Fruit fly (Drosophila melanogaster) whole organism, embryonic: ENCODE data around the gene Ufsp2.

Experiments
- B-H2 ChIP-seq: fragments of 200-800 bp; sonication (Bioruptor generic); optimal IDR thresholded peaks from 2 replicates; lab custom pipeline; 2018; ENCODE audit warnings: missing biosample characterization, mild to moderate bottlenecking, missing genetic modification characterization
- Bgb ChIP-seq: fragments of 200-800 bp; sonication (Bioruptor generic); IDR thresholded peaks from 2 replicates; pipeline ENCODE4 v1.3.6; 2022; ENCODE audit warnings: missing biosample characterization, missing genetic modification characterization; ENCODE audit not compliant: partially characterized antibody
- Bteb2 ChIP-seq: fragments of 200-800 bp; sonication (Bioruptor generic); optimal IDR thresholded peaks from 2 replicates; lab custom pipeline; 2016; ENCODE audit warnings: missing biosample characterization, missing genetic modification characterization
- C15 ChIP-seq: fragments of 200-800 bp; sonication (Bioruptor generic); IDR thresholded peaks from 3 replicates; pipeline ENCODE4 v1.3.6; 2022; ENCODE audit warnings: missing biosample characterization, missing genetic modification characterization
- CG12942 ChIP-seq: fragments of 200-800 bp; sonication (Bioruptor generic); optimal IDR thresholded peaks from 3 replicates; lab custom pipeline; 2016; ENCODE audit warnings: missing biosample characterization, missing genetic modification characterization
- CG13894 ChIP-seq: fragments of 200-800 bp; sonication (Bioruptor generic); optimal IDR thresholded peaks from 3 replicates; lab custom pipeline; 2018; ENCODE audit warnings: missing biosample characterization, mild to moderate bottlenecking, missing genetic modification characterization, moderate library complexity
- CG17568 ChIP-seq: fragments of 200-800 bp; sonication (Bioruptor generic); optimal IDR thresholded peaks from 2 replicates; lab custom pipeline; 2018; ENCODE audit warnings: missing biosample characterization, mild to moderate bottlenecking, missing genetic modification characterization, moderate library complexity
- CG2116 ChIP-seq: fragments of 200-800 bp; sonication (Bioruptor generic); optimal IDR thresholded peaks from 3 replicates; lab custom pipeline; 2018; ENCODE audit warnings: missing biosample characterization, mild to moderate bottlenecking, missing genetic modification characterization
- CG7928 ChIP-seq: fragments of 200-800 bp; sonication (Bioruptor generic); optimal IDR thresholded peaks from 2 replicates; lab custom pipeline; 2017; ENCODE audit warnings: missing biosample characterization, mild to moderate bottlenecking, missing genetic modification characterization
- CG7987 ChIP-seq: fragments of 200-800 bp; sonication (Bioruptor generic); optimal IDR thresholded peaks from 2 replicates; lab custom pipeline; 2018; ENCODE audit warnings: missing biosample characterization, mild to moderate bottlenecking, missing genetic modification characterization, moderate library complexity
- CG8478 ChIP-seq: fragments of >200 bp; optimal IDR thresholded peaks from 2 replicates; lab custom pipeline; 2018
- CG9727 ChIP-seq: fragments of 200-800 bp; sonication (Bioruptor generic); optimal IDR thresholded peaks from 3 replicates; lab custom pipeline; 2017; ENCODE audit warnings: missing biosample characterization, mild to moderate bottlenecking, missing genetic modification characterization
- CG9932 ChIP-seq: fragments of 200-800 bp; sonication (Bioruptor generic); IDR thresholded peaks from 2 replicates; pipeline ENCODE4 v1.3.6; 2022; ENCODE audit warnings: missing biosample characterization, missing genetic modification characterization
- CHES-1-like ChIP-seq: fragments of 200-800 bp; sonication (Bioruptor generic); optimal IDR thresholded peaks from 2 replicates; lab custom pipeline; 2016; ENCODE audit warnings: missing biosample characterization, missing genetic modification characterization
- Dip2 ChIP-seq: fragments of 200-800 bp; sonication (Bioruptor generic); IDR thresholded peaks from 2 replicates; pipeline ENCODE4 v1.3.6; 2022; ENCODE audit warnings: missing biosample characterization, missing genetic modification characterization
- Dip3 ChIP-seq: fragments of 200-800 bp; sonication (Bioruptor generic); optimal IDR thresholded peaks from 3 replicates; lab custom pipeline; 2016; ENCODE audit warnings: missing biosample characterization, missing genetic modification characterization
- Drgx ChIP-seq: fragments of 200-800 bp; sonication (Bioruptor generic); IDR thresholded peaks from 2 replicates; pipeline ENCODE4 v1.3.6; 2022; ENCODE audit warnings: missing biosample characterization, missing genetic modification characterization
- E2f1 ChIP-seq: fragments of 200-800 bp; sonication (Bioruptor generic); IDR thresholded peaks from 2 replicates; pipeline ENCODE4 v1.3.6; 2022; ENCODE audit warnings: missing biosample characterization, missing genetic modification characterization
- Fer2 ChIP-seq: fragments of 200-800 bp; sonication (Bioruptor generic); optimal IDR thresholded peaks from 2 replicates; lab custom pipeline; 2018; ENCODE audit warnings: missing biosample characterization, mild to moderate bottlenecking, missing genetic modification characterization, moderate library complexity
- GATAe ChIP-seq: fragments of 200-800 bp; sonication (Bioruptor generic); conservative IDR thresholded peaks from 2 replicates; pipeline ENCODE4 v1.3.6; 2022; ENCODE audit warnings: missing biosample characterization, missing genetic modification characterization
- H2.0 ChIP-seq: fragments of 200-800 bp; sonication (Bioruptor generic); IDR thresholded peaks from 2 replicates; pipeline ENCODE4 v1.3.6; 2022; ENCODE audit warnings: missing biosample characterization, missing genetic modification characterization
- HLH3B ChIP-seq: fragments of 200-800 bp; sonication (Bioruptor generic); IDR thresholded peaks from 2 replicates; pipeline ENCODE4 v1.3.6; 2022; ENCODE audit warnings: missing biosample characterization, missing genetic modification characterization
- Hmr ChIP-seq: fragments of 200-800 bp; sonication (Bioruptor generic); optimal IDR thresholded peaks from 3 replicates; lab custom pipeline; 2017; ENCODE audit warnings: mild to moderate bottlenecking, missing biosample characterization, missing genetic modification reagents, missing genetic modification characterization
- MESR4 ChIP-seq: fragments of 200-800 bp; sonication (Bioruptor generic); optimal IDR thresholded peaks from 2 replicates; lab custom pipeline; 2018; ENCODE audit warnings: missing biosample characterization, mild to moderate bottlenecking, missing genetic modification characterization, moderate library complexity
- Meics ChIP-seq: fragments of 200-800 bp; sonication (Bioruptor generic); optimal IDR thresholded peaks from 2 replicates; lab custom pipeline; 2017; ENCODE audit warnings: missing biosample characterization, mild to moderate bottlenecking, missing genetic modification characterization
- NK7.1 ChIP-seq: fragments of 200-800 bp; sonication (Bioruptor generic); optimal IDR thresholded peaks from 3 replicates; lab custom pipeline; 2016; ENCODE audit warnings: missing biosample characterization, missing genetic modification characterization
- Oli ChIP-seq: fragments of 200-800 bp; sonication (Bioruptor generic); optimal IDR thresholded peaks from 2 replicates; lab custom pipeline; 2018; ENCODE audit warnings: missing biosample characterization, mild to moderate bottlenecking, missing genetic modification characterization, moderate library complexity
- Spps ChIP-seq: fragments of 200-800 bp; sonication (Bioruptor generic); optimal IDR thresholded peaks from 2 replicates; lab custom pipeline; 2018; ENCODE audit warnings: missing biosample characterization, mild to moderate bottlenecking, missing genetic modification characterization
- Sry-β ChIP-seq: fragments of 200-800 bp; sonication (Bioruptor generic); optimal IDR thresholded peaks from 2 replicates; lab custom pipeline; 2018; ENCODE audit warnings: missing biosample characterization, mild to moderate bottlenecking, missing genetic modification characterization, moderate library complexity
- ase ChIP-seq: fragments of 200-800 bp; sonication (Bioruptor generic); IDR thresholded peaks from 3 replicates; pipeline ENCODE4 v1.3.6; 2022; ENCODE audit warnings: missing biosample characterization, missing genetic modification characterization
- az2 ChIP-seq: fragments of 200-800 bp; sonication (Bioruptor generic); optimal IDR thresholded peaks from 3 replicates; lab custom pipeline; 2016; ENCODE audit warnings: missing biosample characterization, missing genetic modification characterization
- btn ChIP-seq: fragments of 200-800 bp; sonication (Bioruptor generic); optimal IDR thresholded peaks from 2 replicates; lab custom pipeline; 2016; ENCODE audit warnings: missing biosample characterization, missing genetic modification characterization
- crp ChIP-seq, 2 experiments: fragments of 200-800 bp; sonication (Bioruptor generic); optimal IDR thresholded peaks; 2 replicates in 1 of 2; 3 replicates in 1 of 2; lab custom pipeline; 2017; ENCODE audit warnings: missing biosample characterization in 2 of 2, missing genetic modification characterization in 2 of 2, mild to moderate bottlenecking in 1 of 2, moderate library complexity in 1 of 2
- dysf ChIP-seq: fragments of 200-800 bp; sonication (Bioruptor generic); IDR thresholded peaks from 3 replicates; pipeline ENCODE4 v1.3.6; 2022; ENCODE audit warnings: missing biosample characterization, missing genetic modification characterization
- ems ChIP-seq: fragments of 200-800 bp; sonication (Bioruptor generic); optimal IDR thresholded peaks from 3 replicates; lab custom pipeline; 2016; ENCODE audit warnings: missing biosample characterization, missing genetic modification characterization
- exex ChIP-seq: fragments of 200-800 bp; sonication (Bioruptor generic); optimal IDR thresholded peaks from 4 replicates; lab custom pipeline; 2018; ENCODE audit warnings: missing biosample characterization, mild to moderate bottlenecking, missing genetic modification characterization, moderate library complexity
- fru ChIP-seq: fragments of >200 bp; optimal IDR thresholded peaks from 2 replicates; lab custom pipeline; 2017
- gcm ChIP-seq: fragments of 200-800 bp; sonication (Bioruptor generic); optimal IDR thresholded peaks from 2 replicates; lab custom pipeline; 2019; ENCODE audit warnings: missing biosample characterization, mild to moderate bottlenecking, missing genetic modification characterization, moderate library complexity
- grau ChIP-seq: fragments of 200-800 bp; optimal IDR thresholded peaks from 3 replicates; lab custom pipeline; 2019; ENCODE audit warnings: missing biosample characterization, mild to moderate bottlenecking, missing genetic modification characterization, moderate library complexity
- ind ChIP-seq: fragments of 200-800 bp; sonication (Bioruptor generic); optimal IDR thresholded peaks from 3 replicates; lab custom pipeline; 2016; ENCODE audit warnings: missing biosample characterization, missing genetic modification characterization
- inv ChIP-seq: fragments of 200-800 bp; sonication (Bioruptor generic); IDR thresholded peaks from 2 replicates; pipeline ENCODE4 v1.3.6; 2022; ENCODE audit warnings: missing biosample characterization, missing genetic modification characterization; ENCODE audit not compliant: partially characterized antibody
- kah ChIP-seq: fragments of 200-800 bp; sonication (Bioruptor generic); optimal IDR thresholded peaks from 2 replicates; lab custom pipeline; 2018; ENCODE audit warnings: missing biosample characterization, mild to moderate bottlenecking, missing genetic modification characterization
- nerfin-2 ChIP-seq: fragments of 200-800 bp; sonication (Bioruptor generic); IDR thresholded peaks from 2 replicates; pipeline ENCODE4 v1.3.6; 2022; ENCODE audit warnings: missing biosample characterization, missing genetic modification characterization; ENCODE audit not compliant: partially characterized antibody
- ro ChIP-seq: fragments of 200-800 bp; sonication (Bioruptor generic); IDR thresholded peaks from 2 replicates; pipeline ENCODE4 v1.3.6; 2022; ENCODE audit warnings: missing biosample characterization, missing genetic modification characterization
- salm ChIP-seq: fragments of 200-800 bp; sonication (Bioruptor generic); optimal IDR thresholded peaks from 2 replicates; lab custom pipeline; 2018; ENCODE audit warnings: missing biosample characterization, mild to moderate bottlenecking, missing genetic modification characterization
- sim ChIP-seq: fragments of 200-800 bp; sonication (Bioruptor generic); IDR thresholded peaks from 2 replicates; pipeline ENCODE4 v1.3.6; 2022; ENCODE audit warnings: missing biosample characterization, missing genetic modification characterization
- tap ChIP-seq: fragments of 200-800 bp; optimal IDR thresholded peaks from 3 replicates; lab custom pipeline; 2019; ENCODE audit warnings: missing biosample characterization, mild to moderate bottlenecking, missing genetic modification characterization, moderate library complexity
- ttk ChIP-seq: fragments of 200-800 bp; sonication (Bioruptor generic); IDR thresholded peaks from 2 replicates; pipeline ENCODE4 v2.1.2; 2022; ENCODE audit warnings: missing biosample characterization, missing genetic modification characterization
- wek ChIP-seq: fragments of 200-800 bp; sonication (Bioruptor generic); optimal IDR thresholded peaks from 3 replicates; lab custom pipeline; 2018; ENCODE audit warnings: missing biosample characterization, mild to moderate bottlenecking, missing genetic modification characterization, moderate library complexity
- yki ChIP-seq: fragments of >200 bp; optimal IDR thresholded peaks from 3 replicates; lab custom pipeline; 2018
- zen ChIP-seq: fragments of 200-800 bp; sonication (Bioruptor generic); optimal IDR thresholded peaks from 3 replicates; lab custom pipeline; 2018; ENCODE audit warnings: missing biosample characterization, mild to moderate bottlenecking, missing genetic modification characterization, moderate library complexity

Gene Ufsp2

DNA sequence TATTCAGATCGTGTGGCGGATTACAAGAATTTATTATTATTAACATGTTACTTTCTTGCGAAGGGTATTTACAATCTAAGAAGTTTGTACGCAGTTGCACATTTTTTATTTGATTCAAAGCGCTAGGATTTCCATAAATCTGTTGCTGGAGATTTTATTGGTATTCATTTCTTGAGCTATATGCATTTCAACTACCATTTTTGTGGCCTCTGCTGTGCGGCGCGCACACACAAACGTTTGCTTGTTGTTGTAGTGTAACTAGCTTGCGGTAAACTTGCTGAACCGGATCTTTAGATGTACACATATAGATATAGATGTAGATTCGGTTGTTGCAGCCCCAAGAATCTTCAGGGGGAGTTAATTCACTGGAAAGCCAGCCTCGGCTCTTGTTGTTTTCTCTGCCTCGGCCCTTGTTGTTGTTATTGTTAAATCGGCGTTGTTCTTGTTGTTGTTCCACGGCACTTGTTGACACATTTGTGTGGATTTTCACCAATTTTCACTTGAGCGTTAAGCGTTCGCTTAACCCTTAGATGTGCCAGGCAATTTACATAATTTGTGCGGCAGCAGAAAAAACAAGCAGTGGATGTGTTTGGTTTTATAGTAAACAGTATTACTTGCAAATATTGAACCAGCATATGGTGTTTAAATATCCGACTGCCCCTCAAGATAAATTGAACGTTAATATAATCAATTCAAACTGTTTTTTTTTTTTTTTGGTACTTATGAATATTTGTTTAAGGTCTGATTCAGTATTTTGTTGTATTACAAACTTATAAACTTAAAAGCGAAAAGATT lies 14.6 kb downstream of the Ufsp2 start (continued):
- TF ChIP-seq Dip3 (GFP tag; lab: Kevin White, UChicago) (no peak), Bteb2 (GFP tag; lab: Kevin White, UChicago) (no peak), Hmr (peak; percentile 49), inv (no peak), wek (GFP tag; lab: Kevin White, UChicago) (peak; percentile 3), GATAe (GFP tag; lab: Robert Waterston, UW) (no peak), exex (tag; lab: Kevin White, UChicago) (peak; percentile 19), Bgb (GFP tag; lab: Robert Waterston, UW) (no peak), ase (no peak), CG12942 (GFP tag; lab: Kevin White, UChicago) (no peak), Spps (tag; lab: Kevin White, UChicago) (no peak), CHES-1-like (GFP tag; lab: Kevin White, UChicago) (no peak), Oli (tag; lab: Kevin White, UChicago) (no peak), yki (lab: Kevin White, UChicago) (no peak), zen (tag; lab: Kevin White, UChicago) (no peak), az2 (GFP tag; lab: Kevin White, UChicago) (no peak), ems (GFP tag; lab: Kevin White, UChicago) (no peak), Drgx (GFP tag; lab: Robert Waterston, UW) (no peak; the same call in 1 of the 2 replicates), CG7928 (GFP tag; lab: Kevin White, UChicago) (no peak), Meics (GFP tag; lab: Kevin White, UChicago) (peak; percentile 19), salm (tag; lab: Kevin White, UChicago) (no peak), HLH3B (GFP tag; lab: Robert Waterston, UW) (no peak), nerfin-2 (no peak), Dip2 (GFP tag; lab: Robert Waterston, UW) (no peak), ro (no peak), Fer2 (tag; lab: Kevin White, UChicago) (no peak), kah (GFP tag; lab: Kevin White, UChicago) (no peak), C15 (GFP tag; lab: Robert Waterston, UW) (0 out of 3 replicates have a peak, but pooled peaks have one; percentile 29), sim (GFP tag; lab: Robert Waterston, UW) (no peak), CG9727 (GFP tag; lab: Kevin White, UChicago) (no peak), CG13894 (tag; lab: Kevin White, UChicago) (no peak), MESR4 (GFP tag; lab: Kevin White, UChicago) (no peak), B-H2 (GFP tag; lab: Kevin White, UChicago) (no peak), H2.0 (GFP tag; lab: Robert Waterston, UW) (0 out of 2 replicates have a peak, but pooled peaks have one; percentile 3), dysf (GFP tag; lab: Robert Waterston, UW) (peak; percentile 22; the same call in 1 of the 3 replicates), CG2116 (GFP tag; lab: Kevin White, UChicago) (no peak), CG9932 (GFP tag; lab: Robert Waterston, UW) (no peak), ind (GFP tag; lab: Kevin White, UChicago) (no peak), grau (peak; percentile 66), ttk (GFP tag; lab: Robert Waterston, UW) (no peak), NK7.1 (no peak), fru (lab: Kevin White, UChicago) (no peak), crp (GFP tag; optimal IDR thresholded peaks at IDR 0.05; lab: Kevin White, UChicago) (no peak), CG7987 (GFP tag; lab: Kevin White, UChicago) (peak; percentile 32), gcm (GFP tag; lab: Kevin White, UChicago) (no peak), btn (GFP tag; lab: Kevin White, UChicago) (no peak), E2f1 (GFP tag; lab: Robert Waterston, UW) (no peak), Sry-β (GFP tag; lab: Kevin White, UChicago) (no peak), tap (no peak), CG8478 (no peak), CG17568 (GFP tag; lab: Kevin White, UChicago) (peak; percentile 41)
